Worm (Caenorhabditis elegans) whole organism, L2 larva: ENCODE results near the gene prp-21.
A peak's percentile ranks its signal among the peaks of the same experiment; 100 is the strongest.

ENCODE experiments used
- C34F6.9 ChIP-seq: fragments of 150-350 bp; optimal IDR thresholded peaks from 2 replicates; lab custom pipeline; 2014; ENCODE audit warnings: missing biosample characterization, missing genetic modification characterization
- F13H6.1 ChIP-seq: sonication (generic microtip); optimal IDR thresholded peaks from 2 replicates; lab custom pipeline; 2016; ENCODE audit warnings: missing genetic modification characterization, missing compliant biosample characterization
- R02D3.7 ChIP-seq: fragments of 150-350 bp; optimal IDR thresholded peaks from 2 replicates; lab custom pipeline; 2014; ENCODE audit warnings: missing biosample characterization, missing genetic modification characterization
- Y55F3AM.14 ChIP-seq: fragments of 200-800 bp; sonication (Bioruptor generic); optimal IDR thresholded peaks from 2 replicates; lab custom pipeline; 2018; ENCODE audit warnings: mild to moderate bottlenecking, missing genetic modification characterization, missing compliant biosample characterization
- ZK546.5 ChIP-seq: sonication (generic microtip); optimal IDR thresholded peaks from 2 replicates; lab custom pipeline; 2017; ENCODE audit warnings: missing biosample characterization, missing genetic modification characterization
- aly-2 ChIP-seq: fragments of 150-350 bp; optimal IDR thresholded peaks from 2 replicates; lab custom pipeline; 2014; ENCODE audit warnings: missing biosample characterization, missing genetic modification characterization
- blmp-1 ChIP-seq: sonication (generic microtip); optimal IDR thresholded peaks from 2 replicates; lab custom pipeline; 2017; ENCODE audit warnings: missing genetic modification characterization, mild to moderate bottlenecking, missing compliant biosample characterization, antibody characterized with exemption, moderate library complexity; ENCODE audit not compliant: insufficient read depth
- ceh-16 ChIP-seq: fragments of 150-350 bp; optimal IDR thresholded peaks from 2 replicates; lab custom pipeline; 2014; ENCODE audit warnings: missing biosample characterization, missing genetic modification characterization
- ceh-82 ChIP-seq: fragments of 150-350 bp; optimal IDR thresholded peaks from 2 replicates; lab custom pipeline; 2014; ENCODE audit warnings: missing biosample characterization, missing genetic modification characterization
- crh-2 ChIP-seq: sonication (generic microtip); optimal IDR thresholded peaks from 2 replicates; lab custom pipeline; 2017; ENCODE audit warnings: missing biosample characterization, missing genetic modification characterization
- dmd-4 ChIP-seq: sonication (generic microtip); optimal IDR thresholded peaks from 2 replicates; lab custom pipeline; 2017; ENCODE audit warnings: missing biosample characterization, missing genetic modification characterization
- egl-27 ChIP-seq: sonication (generic microtip); optimal IDR thresholded peaks from 3 replicates; lab custom pipeline; 2017; ENCODE audit warnings: missing biosample characterization, missing genetic modification reagents, missing genetic modification characterization
- elt-1 ChIP-seq: fragments of 150-350 bp; optimal IDR thresholded peaks from 2 replicates; lab custom pipeline; 2014; ENCODE audit warnings: missing biosample characterization, missing genetic modification characterization
- fos-1 ChIP-seq: fragments of 150-350 bp; optimal IDR thresholded peaks from 2 replicates; lab custom pipeline; 2014; ENCODE audit warnings: missing biosample characterization, missing genetic modification characterization
- gmeb-1 ChIP-seq: fragments of 150-350 bp; optimal IDR thresholded peaks from 2 replicates; lab custom pipeline; 2014; ENCODE audit warnings: missing biosample characterization, missing genetic modification characterization
- lin-11 ChIP-seq: fragments of 150-350 bp; sonication (generic microtip); optimal IDR thresholded peaks from 2 replicates; lab custom pipeline; 2014; ENCODE audit warnings: missing biosample characterization, missing genetic modification characterization, inconsistent platforms, mixed read lengths
- lin-13 ChIP-seq: fragments of 150-350 bp; optimal IDR thresholded peaks from 2 replicates; lab custom pipeline; 2014; ENCODE audit warnings: missing biosample characterization, missing genetic modification reagents, missing genetic modification characterization
- lin-39 ChIP-seq: fragments of 150-350 bp; optimal IDR thresholded peaks from 2 replicates; lab custom pipeline; 2014; ENCODE audit warnings: missing biosample characterization, missing genetic modification reagents, missing genetic modification characterization
- lsy-2 ChIP-seq, 2 experiments: fragments of 150-350 bp in 1 of 2; sonication (generic microtip) in 1 of 2; optimal IDR thresholded peaks; 2 replicates each; lab custom pipeline; 2014 to 2017; ENCODE audit warnings: missing biosample characterization in 2 of 2, missing genetic modification characterization in 2 of 2
- mab-5 ChIP-seq: fragments of 150-350 bp; optimal IDR thresholded peaks from 2 replicates; lab custom pipeline; 2014; ENCODE audit warnings: missing biosample characterization, missing genetic modification characterization
- mbf-1 ChIP-seq: sonication (generic microtip); optimal IDR thresholded peaks from 2 replicates; lab custom pipeline; 2017; ENCODE audit warnings: missing biosample characterization, missing genetic modification characterization
- mdl-1 ChIP-seq, 2 experiments: fragments of 150-350 bp in 1 of 2; sonication (generic microtip) in 1 of 2; optimal IDR thresholded peaks; 2 replicates each; lab custom pipeline; 2017; ENCODE audit warnings: missing biosample characterization in 2 of 2, missing genetic modification characterization in 2 of 2
- nhr-11 ChIP-seq: fragments of 150-350 bp; optimal IDR thresholded peaks from 2 replicates; lab custom pipeline; 2014; ENCODE audit warnings: missing biosample characterization, missing genetic modification characterization
- nhr-12 ChIP-seq: fragments of 150-350 bp; optimal IDR thresholded peaks from 2 replicates; lab custom pipeline; 2014; ENCODE audit warnings: missing biosample characterization, missing genetic modification characterization
- nhr-129 ChIP-seq: fragments of 150-350 bp; optimal IDR thresholded peaks from 2 replicates; lab custom pipeline; 2014; ENCODE audit warnings: missing biosample characterization, missing genetic modification characterization
- nhr-21 ChIP-seq: fragments of 150-350 bp; optimal IDR thresholded peaks from 2 replicates; lab custom pipeline; 2014; ENCODE audit warnings: missing biosample characterization, missing genetic modification characterization
- nhr-25 ChIP-seq: fragments of 150-350 bp; sonication (generic microtip); optimal IDR thresholded peaks from 3 replicates; lab custom pipeline; 2014; ENCODE audit warnings: missing biosample characterization, missing genetic modification characterization
- nhr-77 ChIP-seq: fragments of 150-350 bp; optimal IDR thresholded peaks from 2 replicates; lab custom pipeline; 2014; ENCODE audit warnings: missing biosample characterization, missing genetic modification characterization
- sem-4 ChIP-seq: fragments of 150-350 bp; optimal IDR thresholded peaks from 2 replicates; lab custom pipeline; 2014; ENCODE audit warnings: missing biosample characterization, missing genetic modification reagents, missing genetic modification characterization
- sma-3 ChIP-seq: sonication (generic microtip); optimal IDR thresholded peaks from 2 replicates; lab custom pipeline; 2016; ENCODE audit warnings: missing genetic modification reagents, missing genetic modification characterization, missing compliant biosample characterization
- sma-9 ChIP-seq, 2 experiments: fragments of 150-350 bp in 1 of 2; sonication (generic microtip) in 1 of 2; optimal IDR thresholded peaks; 2 replicates each; lab custom pipeline; 2014 to 2016; ENCODE audit warnings: missing genetic modification characterization in 2 of 2, mild to moderate bottlenecking in 1 of 2, missing biosample characterization in 1 of 2, missing compliant biosample characterization in 1 of 2, missing genetic modification reagents in 1 of 2, moderate library complexity in 1 of 2
- snpc-4 ChIP-seq: fragments of 150-350 bp; optimal IDR thresholded peaks from 2 replicates; lab custom pipeline; 2014; ENCODE audit warnings: missing biosample characterization, missing genetic modification characterization
- unc-39 ChIP-seq: fragments of 150-350 bp; optimal IDR thresholded peaks from 2 replicates; lab custom pipeline; 2014; ENCODE audit warnings: missing biosample characterization, missing genetic modification characterization
- unc-55 ChIP-seq: fragments of 150-350 bp; sonication (generic microtip); optimal IDR thresholded peaks from 3 replicates; lab custom pipeline; 2014; ENCODE audit warnings: missing biosample characterization, missing genetic modification reagents, missing genetic modification characterization
- unc-62 ChIP-seq: fragments of 150-350 bp; optimal IDR thresholded peaks from 2 replicates; lab custom pipeline; 2014; ENCODE audit warnings: missing biosample characterization, missing genetic modification reagents, missing genetic modification characterization
- zag-1 ChIP-seq: fragments of 150-350 bp; optimal IDR thresholded peaks from 2 replicates; lab custom pipeline; 2014; ENCODE audit warnings: missing biosample characterization, missing genetic modification characterization
- ztf-11 ChIP-seq: sonication (generic microtip); optimal IDR thresholded peaks from 2 replicates; lab custom pipeline; 2017; ENCODE audit warnings: missing biosample characterization, missing genetic modification characterization

The prp-21 gene

DNA sequence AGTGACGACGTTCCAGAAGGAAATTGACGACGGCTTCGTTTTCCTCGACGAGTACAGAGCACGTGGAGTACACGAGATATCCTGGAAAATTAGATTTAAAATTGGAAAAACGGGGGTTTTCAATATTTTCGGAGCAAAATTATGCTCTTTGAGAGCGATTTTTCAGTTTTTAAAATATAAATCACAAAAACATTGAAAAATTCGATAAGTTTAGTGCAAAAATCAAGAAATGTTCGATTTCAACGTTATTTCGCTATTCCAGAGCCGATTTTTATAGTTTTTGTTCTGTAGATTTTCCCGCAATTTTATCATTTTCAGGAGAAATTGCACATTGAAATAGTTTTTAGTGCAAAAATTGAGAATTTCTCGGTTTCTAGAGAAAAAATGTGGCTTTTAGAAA is 11.5 kb upstream of the prp-21 start, which contains the start of gene W07E6.5:
TSS of gene W07E6.5 (plus strand) at position 301 of the 400 bp plus-strand sequence.
- TF ChIP-seq nhr-25 (tag; lab: Kevin White, UChicago): no peak
- TF ChIP-seq snpc-4: no peak
- no peak for TF ChIP-seq aly-2 (tag; lab: Kevin White, UChicago)
- TF ChIP-seq ceh-16 (tag; lab: Kevin White, UChicago): no peak
- no peak for TF ChIP-seq egl-27
- TF ChIP-seq blmp-1 (tag; lab: Kevin White, UChicago): no peak
- no peak for TF ChIP-seq lin-11

DNA sequence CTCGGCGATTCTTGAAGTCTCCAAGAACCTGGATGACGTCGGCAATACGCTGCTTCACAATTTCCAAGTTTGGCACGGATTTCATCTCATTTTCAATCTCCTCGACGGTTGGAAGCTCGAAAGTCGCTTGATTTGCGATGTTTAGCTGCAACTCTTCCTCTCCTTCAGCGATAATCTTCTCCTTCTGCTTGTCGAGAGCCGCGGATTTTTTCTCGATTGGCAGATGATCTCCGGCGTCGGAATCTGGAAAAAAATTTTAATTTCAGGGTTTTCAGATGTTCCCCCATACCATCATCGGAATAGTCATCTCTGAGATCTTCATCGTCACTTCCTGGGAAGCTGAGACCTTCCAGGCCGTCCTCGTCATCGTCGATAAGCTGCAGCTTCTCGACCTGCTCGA is 9.4 kb upstream of the prp-21 start:
- TF ChIP-seq C34F6.9 (tag; lab: Kevin White, UChicago): no peak
- TF ChIP-seq nhr-77 (tag; lab: Kevin White, UChicago): no peak
- TF ChIP-seq snpc-4: no peak
- no peak for TF ChIP-seq nhr-25 (tag; lab: Kevin White, UChicago)
- TF ChIP-seq ZK546.5: no peak
- TF ChIP-seq Y55F3AM.14 (GFP tag; lab: Kevin White, UChicago): no peak
- no peak for TF ChIP-seq ceh-82 (tag; lab: Kevin White, UChicago)
- TF ChIP-seq unc-39 (tag; lab: Kevin White, UChicago): no peak
- TF ChIP-seq elt-1: no peak
- no peak for TF ChIP-seq blmp-1 (tag; lab: Kevin White, UChicago)
- TF ChIP-seq dmd-4: no peak
- TF ChIP-seq egl-27: no peak
- TF ChIP-seq crh-2 (tag; lab: Kevin White, UChicago): no peak
- TF ChIP-seq sma-3 (GFP tag; lab: Kevin White, UChicago): no peak
- no peak for TF ChIP-seq sem-4
- no peak for TF ChIP-seq fos-1 (tag; lab: Kevin White, UChicago)
- TF ChIP-seq ceh-16 (tag; lab: Kevin White, UChicago): no peak

DNA sequence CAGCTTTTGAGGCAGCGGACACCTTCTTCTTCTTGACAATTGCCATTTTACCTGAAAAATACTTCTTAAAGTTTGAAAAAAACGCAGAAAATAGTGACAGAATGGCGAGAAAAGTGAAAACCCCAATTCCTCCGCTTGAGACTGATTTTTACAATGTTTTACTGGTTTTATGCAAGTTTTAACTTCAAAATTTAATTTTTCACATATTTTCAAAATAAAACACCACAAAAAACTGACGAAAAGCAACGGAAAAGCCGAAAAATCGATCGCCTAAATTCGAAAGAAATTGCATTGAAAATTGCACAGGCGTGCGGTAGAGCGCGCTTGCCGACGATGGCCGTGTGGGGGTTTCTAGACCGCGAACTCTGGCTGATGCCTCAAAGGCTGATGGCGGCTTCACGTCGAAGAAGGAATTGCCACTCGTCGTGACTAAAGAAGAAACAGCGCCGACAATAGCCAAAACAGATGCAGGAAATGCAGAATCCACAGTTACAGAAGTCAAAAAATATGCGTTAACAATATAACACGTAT is 8.7 kb upstream of the prp-21 start, which contains the start of gene nsun-1:
TSS of gene nsun-1 (minus strand) at position 51 of the 531 bp plus-strand sequence.
- no peak for TF ChIP-seq sma-9 (GFP tag; optimal IDR thresholded peaks at IDR 0.05; lab: Kevin White, UChicago)
- TF ChIP-seq sma-9 (tag; optimal IDR thresholded peaks at IDR 0.05; lab: Kevin White, UChicago): no peak
- TF ChIP-seq gmeb-1 (tag; lab: Kevin White, UChicago): peak; percentile 41
- peak in 1 of 2 experiments; percentile 55 for TF ChIP-seq lsy-2 (tag; optimal IDR thresholded peaks at IDR 0.05; lab: Kevin White, UChicago)
- no peak for TF ChIP-seq aly-2 (tag; lab: Kevin White, UChicago)
- peak; percentile 27 for TF ChIP-seq sma-3 (GFP tag; lab: Kevin White, UChicago)
- peak; percentile 46 for TF ChIP-seq nhr-129 (tag; lab: Kevin White, UChicago)
- TF ChIP-seq lin-11: peak; percentile 25
- TF ChIP-seq egl-27: no peak
- no peak for TF ChIP-seq lin-39
- peak; percentile 34 for TF ChIP-seq fos-1 (tag; lab: Kevin White, UChicago)
- peak; percentile 75 for TF ChIP-seq unc-55 (GFP tag; lab: Kevin White, UChicago)
- no peak for TF ChIP-seq nhr-21 (tag; lab: Kevin White, UChicago)
- peak; percentile 35 for TF ChIP-seq F13H6.1 (tag; lab: Kevin White, UChicago)
- peak; percentile 70 for TF ChIP-seq C34F6.9 (tag; lab: Kevin White, UChicago)
- no peak for TF ChIP-seq unc-62 (GFP tag; lab: Kevin White, UChicago)
- peak; percentile 32 for TF ChIP-seq lin-13 (GFP tag; lab: Kevin White, UChicago)

DNA sequence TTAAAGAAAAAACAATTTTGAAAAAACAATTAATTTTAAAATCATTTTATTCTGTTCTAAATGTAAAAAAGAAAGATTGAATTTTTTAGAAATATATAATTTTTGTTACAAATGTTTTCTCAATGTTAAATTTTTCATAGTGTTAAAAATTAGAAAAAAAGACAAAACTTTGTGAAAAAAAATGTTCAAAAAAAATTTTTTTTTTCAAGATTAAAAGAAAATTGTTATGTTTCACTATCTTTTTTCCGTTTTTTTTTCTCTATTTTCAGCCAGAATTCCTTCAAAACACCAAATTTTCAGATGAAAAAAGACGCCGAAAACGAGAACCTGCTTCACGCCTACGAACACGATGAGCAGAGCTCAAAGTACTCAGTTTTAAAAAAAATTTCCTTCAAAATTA is 10.5 kb downstream of the prp-21 start, which contains the start of gene sms-5:
TSS of gene sms-5 (plus strand) at position 301 of the 400 bp plus-strand sequence.
- no peak for TF ChIP-seq unc-39 (tag; lab: Kevin White, UChicago)
- TF ChIP-seq nhr-129 (tag; lab: Kevin White, UChicago): no peak
- TF ChIP-seq nhr-12 (tag; lab: Kevin White, UChicago): no peak
- no peak for TF ChIP-seq nhr-77 (tag; lab: Kevin White, UChicago)
- no peak for TF ChIP-seq nhr-25 (tag; lab: Kevin White, UChicago)
- no peak for TF ChIP-seq R02D3.7 (tag; lab: Kevin White, UChicago)
- TF ChIP-seq mbf-1: no peak
- TF ChIP-seq mab-5 (tag; lab: Kevin White, UChicago): no peak
- no peak for TF ChIP-seq nhr-11
- TF ChIP-seq zag-1: no peak
- TF ChIP-seq C34F6.9 (tag; lab: Kevin White, UChicago): no peak
- no peak for TF ChIP-seq gmeb-1 (tag; lab: Kevin White, UChicago)
- TF ChIP-seq blmp-1 (tag; lab: Kevin White, UChicago): no peak
- TF ChIP-seq ztf-11 (tag; lab: Kevin White, UChicago): no peak
- no peak for TF ChIP-seq mdl-1 (tag; optimal IDR thresholded peaks at IDR 0.05; lab: Kevin White, UChicago)
